Fruit fly (Drosophila melanogaster): Measurements from ENCODE around the gene Sytbeta.

Sytbeta gene

DNA sequence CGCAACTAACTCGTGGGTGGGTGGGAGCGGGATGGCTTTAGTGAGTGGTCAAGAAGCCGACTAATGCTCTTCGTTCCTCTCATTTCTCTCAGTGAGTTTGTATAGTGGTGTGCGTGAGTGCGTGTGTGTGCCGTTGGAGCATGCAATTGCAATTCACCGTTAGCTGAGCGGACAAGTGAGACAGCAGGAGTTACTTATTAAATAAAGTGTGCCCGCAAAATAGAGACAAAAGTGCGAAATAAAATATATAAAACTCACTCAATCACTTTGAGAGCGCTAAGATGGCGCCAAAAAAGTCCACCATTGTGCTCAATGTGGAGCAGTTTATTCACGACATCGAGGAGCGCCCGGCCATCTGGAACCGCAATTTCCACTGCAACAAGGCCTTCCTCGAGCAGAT lies 43.7 kb upstream of the Sytbeta start:
- TF ChIP-seq CG15336 (GFP tag; IDR thresholded peaks at IDR 0.05) (peak; percentile 13; the same call in 1 of the 2 replicates), CG6276 (GFP tag; optimal IDR thresholded peaks at IDR 0.05) (peak; percentile 39), fkh (GFP tag; optimal IDR thresholded peaks at IDR 0.05) (no peak), eg (GFP tag; IDR thresholded peaks at IDR 0.05) (peak; percentile 53)

dm6 chr3L:15107776-15108379 lies 43.1 kb upstream of the Sytbeta start:
- TF ChIP-seq Sox14 (GFP tag; optimal IDR thresholded peaks at IDR 0.05): peak; percentile 93
- TF ChIP-seq Lpt (GFP tag; optimal IDR thresholded peaks at IDR 0.05): peak; percentile 87
- peak; percentile 94 for TF ChIP-seq Smox (GFP tag; optimal IDR thresholded peaks at IDR 0.05)
- TF ChIP-seq Hr38 (GFP tag; optimal IDR thresholded peaks at IDR 0.05): no peak
- TF ChIP-seq CG32006 (GFP tag; optimal IDR thresholded peaks at IDR 0.05): peak; percentile 99
- TF ChIP-seq fd85E (GFP tag; optimal IDR thresholded peaks at IDR 0.05): peak; percentile 77
- peak; percentile 100 for TF ChIP-seq CG6854 (GFP tag; optimal IDR thresholded peaks at IDR 0.05)
- TF ChIP-seq Ets96B (tag; optimal IDR thresholded peaks at IDR 0.05): peak; percentile 95
- peak; percentile 97 for TF ChIP-seq esn (GFP tag; optimal IDR thresholded peaks at IDR 0.05)
- peak; percentile 91 for TF ChIP-seq CG8319 (GFP tag; optimal IDR thresholded peaks at IDR 0.05)
- peak; percentile 94 for TF ChIP-seq CG11902 (GFP tag; optimal IDR thresholded peaks at IDR 0.05)
- peak; percentile 92 for TF ChIP-seq Sox102F (GFP tag; optimal IDR thresholded peaks at IDR 0.05)
- TF ChIP-seq CG8119 (GFP tag; IDR thresholded peaks at IDR 0.05): peak; percentile 97
- peak; percentile 85 for TF ChIP-seq Blimp-1 (GFP tag; optimal IDR thresholded peaks at IDR 0.05)
- TF ChIP-seq CG10669 (GFP tag; optimal IDR thresholded peaks at IDR 0.05): peak; percentile 95
- TF ChIP-seq CG15336 (GFP tag; IDR thresholded peaks at IDR 0.05): peak; percentile 96
- peak; percentile 96 for TF ChIP-seq lz (GFP tag; optimal IDR thresholded peaks at IDR 0.05)
- TF ChIP-seq CG3919 (GFP tag; optimal IDR thresholded peaks at IDR 0.05): peak; percentile 95
- peak; percentile 86 for TF ChIP-seq Gug (GFP tag; IDR thresholded peaks at IDR 0.05)
- TF ChIP-seq CG8632 (GFP tag; optimal IDR thresholded peaks at IDR 0.05): peak; percentile 95
- peak; percentile 94 for TF ChIP-seq CG16779 (tag; optimal IDR thresholded peaks at IDR 0.05)
- peak; percentile 96 for TF ChIP-seq OdsH (GFP tag; optimal IDR thresholded peaks at IDR 0.05)
- TF ChIP-seq CG11762 (GFP tag; optimal IDR thresholded peaks at IDR 0.05; ENCODE audit: insufficient read depth): peak; percentile 91
- peak; percentile 96 for TF ChIP-seq net (GFP tag; optimal IDR thresholded peaks at IDR 0.05)
- TF ChIP-seq CG7368 (GFP tag; optimal IDR thresholded peaks at IDR 0.05): peak; percentile 89
- TF ChIP-seq dac (GFP tag; optimal IDR thresholded peaks at IDR 0.05): peak; percentile 91
- peak; percentile 80 for TF ChIP-seq vri (GFP tag; optimal IDR thresholded peaks at IDR 0.05)
- TF ChIP-seq CG11294 (GFP tag; IDR thresholded peaks at IDR 0.05): peak; percentile 88
- TF ChIP-seq CG34406 (GFP tag; optimal IDR thresholded peaks at IDR 0.05): peak; percentile 96
- TF ChIP-seq acj6 (GFP tag; optimal IDR thresholded peaks at IDR 0.05): peak; percentile 97
- peak; percentile 84 to 99 for TF ChIP-seq salr (GFP tag; optimal IDR thresholded peaks at IDR 0.05)
- peak; percentile 92 for TF ChIP-seq dsx (GFP tag; optimal IDR thresholded peaks at IDR 0.05; ENCODE audit: poor library complexity, severe bottlenecking)
- TF ChIP-seq CG1621 (tag; optimal IDR thresholded peaks at IDR 0.05): peak; percentile 82
- TF ChIP-seq cyc (GFP tag; optimal IDR thresholded peaks at IDR 0.05): peak; percentile 91
- TF ChIP-seq CG6808 (GFP tag; optimal IDR thresholded peaks at IDR 0.05): peak; percentile 96
- peak; percentile 99 for TF ChIP-seq Eip78C (GFP tag)
- peak; percentile 97 for TF ChIP-seq CG6792 (GFP tag; optimal IDR thresholded peaks at IDR 0.05)
- TF ChIP-seq pdm3 (GFP tag; optimal IDR thresholded peaks at IDR 0.05): peak; percentile 92
- TF ChIP-seq CG3032 (tag; optimal IDR thresholded peaks at IDR 0.05): peak; percentile 96
- no peak for TF ChIP-seq fkh (GFP tag; optimal IDR thresholded peaks at IDR 0.05)
- peak; percentile 95 for TF ChIP-seq CG4318 (GFP tag; optimal IDR thresholded peaks at IDR 0.05)
- TF ChIP-seq CG31627 (GFP tag; optimal IDR thresholded peaks at IDR 0.05): peak; percentile 91
- TF ChIP-seq CG9139 (GFP tag; optimal IDR thresholded peaks at IDR 0.05): peak; percentile 89
- peak; percentile 94 for TF ChIP-seq Met (GFP tag; optimal IDR thresholded peaks at IDR 0.05)
- TF ChIP-seq Ets21C (GFP tag; optimal IDR thresholded peaks at IDR 0.05): peak; percentile 90
- TF ChIP-seq achi (GFP tag; optimal IDR thresholded peaks at IDR 0.05): peak; percentile 95
- TF ChIP-seq Eip75B (GFP tag; optimal IDR thresholded peaks at IDR 0.05): peak; percentile 95
